Worm (Caenorhabditis elegans) whole organism, L4 larva: ENCODE results near the gene lips-1.

Experiments used
- D1046.2 ChIP-seq: fragments of 200-800 bp; sonication (Bioruptor generic); IDR thresholded peaks from 2 replicates; pipeline ENCODE4 v1.3.6; 2022; ENCODE audit warnings: missing genetic modification characterization, missing compliant biosample characterization
- F49E8.2 ChIP-seq: sonication (generic microtip); optimal IDR thresholded peaks from 2 replicates; lab custom pipeline; 2016; ENCODE audit warnings: missing compliant biosample characterization, mild to moderate bottlenecking, missing genetic modification characterization, borderline replicate concordance
- T26A8.4 ChIP-seq: fragments of 200-800 bp; sonication (Bioruptor generic); IDR thresholded peaks from 2 replicates; pipeline ENCODE4 v1.3.6; 2022; ENCODE audit warnings: missing genetic modification characterization, missing compliant biosample characterization
- Y48G9A.11 ChIP-seq: fragments of 200-800 bp; sonication (Bioruptor generic); IDR thresholded peaks from 2 replicates; pipeline ENCODE4 v1.3.6; 2022; ENCODE audit warnings: missing genetic modification reagents, missing genetic modification characterization, missing compliant biosample characterization
- Y75B8A.6 ChIP-seq: fragments of 200-800 bp; sonication (Bioruptor generic); IDR thresholded peaks from 2 replicates; pipeline ENCODE4 v1.3.6; 2022; ENCODE audit warnings: missing genetic modification reagents, missing genetic modification characterization, missing compliant biosample characterization
- ZK337.2 ChIP-seq: fragments of 200-800 bp; sonication (Bioruptor generic); IDR thresholded peaks from 2 replicates; pipeline ENCODE4 v1.3.6; 2022; ENCODE audit warnings: missing genetic modification reagents, missing genetic modification characterization, missing compliant biosample characterization
- aha-1 ChIP-seq: fragments of 150-350 bp; peaks from one replicate; lab custom pipeline; 2014; ENCODE audit warnings: missing biosample characterization, missing genetic modification characterization
- ama-1 ChIP-seq: fragments of 150-350 bp; optimal IDR thresholded peaks from 2 replicates; lab custom pipeline; 2014; ENCODE audit warnings: inconsistent platforms, mixed read lengths
- arid-1 ChIP-seq: fragments of 200-800 bp; sonication (Bioruptor generic); conservative IDR thresholded peaks from 2 replicates; pipeline ENCODE4 v1.3.6; 2022; ENCODE audit warnings: missing genetic modification reagents, missing genetic modification characterization, missing compliant biosample characterization
- ceh-32 ChIP-seq: sonication (generic microtip); optimal IDR thresholded peaks from 2 replicates; lab custom pipeline; 2016; ENCODE audit warnings: mild to moderate bottlenecking, missing genetic modification characterization, missing compliant biosample characterization; ENCODE audit not compliant: poor library complexity
- ceh-44 ChIP-seq: fragments of 200-800 bp; sonication (Bioruptor generic); IDR thresholded peaks from 2 replicates; pipeline ENCODE4 v1.3.6; 2022; ENCODE audit warnings: missing genetic modification reagents, missing genetic modification characterization, missing compliant biosample characterization
- cey-2 ChIP-seq: sonication (generic microtip); optimal IDR thresholded peaks from 3 replicates; lab custom pipeline; 2017; ENCODE audit warnings: missing genetic modification characterization, mild to moderate bottlenecking, missing compliant biosample characterization, antibody characterized with exemption, borderline replicate concordance; ENCODE audit not compliant: insufficient read depth
- daf-16 ChIP-seq, 3 experiments: sonication (generic microtip); optimal IDR thresholded peaks; 2 replicates each; lab custom pipeline; 2016 to 2017; ENCODE audit warnings: missing genetic modification characterization in 3 of 3, missing genetic modification reagents in 3 of 3, mild to moderate bottlenecking in 2 of 3, missing compliant biosample characterization in 2 of 3, missing biosample characterization in 1 of 3, moderate library complexity in 1 of 3
- dmd-6 ChIP-seq: fragments of 200-800 bp; sonication (Bioruptor generic); IDR thresholded peaks from 2 replicates; pipeline ENCODE4 v1.3.6; 2022; ENCODE audit warnings: missing genetic modification reagents, missing genetic modification characterization, missing compliant biosample characterization
- duxl-1 ChIP-seq: sonication (generic microtip); optimal IDR thresholded peaks from 2 replicates; lab custom pipeline; 2016; ENCODE audit warnings: mild to moderate bottlenecking, missing genetic modification characterization, moderate library complexity, missing compliant biosample characterization; ENCODE audit not compliant: poor library complexity
- dve-1 ChIP-seq: sonication (generic microtip); optimal IDR thresholded peaks from 2 replicates; lab custom pipeline; 2017; ENCODE audit warnings: antibody characterized with exemption, mild to moderate bottlenecking, missing genetic modification characterization, missing compliant biosample characterization; ENCODE audit not compliant: insufficient read depth
- gei-8 ChIP-seq: fragments of 200-800 bp; sonication (Bioruptor generic); optimal IDR thresholded peaks from 2 replicates; lab custom pipeline; 2018; ENCODE audit warnings: mild to moderate bottlenecking, missing genetic modification characterization, missing compliant biosample characterization
- hif-1 ChIP-seq, 2 experiments: sonication (generic microtip); optimal IDR thresholded peaks; 2 replicates each; lab custom pipeline; 2016 to 2017; ENCODE audit warnings: missing compliant biosample characterization in 2 of 2, missing genetic modification characterization in 2 of 2, missing genetic modification reagents in 2 of 2, missing genotype in 2 of 2, mild to moderate bottlenecking in 1 of 2
- hlh-11 ChIP-seq: fragments of 200-800 bp; sonication (Bioruptor generic); optimal IDR thresholded peaks from 2 replicates; lab custom pipeline; 2018; ENCODE audit warnings: mild to moderate bottlenecking, missing genetic modification characterization, missing compliant biosample characterization
- hlh-30 ChIP-seq: sonication (generic microtip); optimal IDR thresholded peaks from 2 replicates; lab custom pipeline; 2017; ENCODE audit warnings: antibody characterized with exemption, mild to moderate bottlenecking, missing genetic modification characterization, missing compliant biosample characterization; ENCODE audit not compliant: insufficient read depth
- hmg-1.1 ChIP-seq: fragments of 200-800 bp; sonication (Bioruptor generic); IDR thresholded peaks from 2 replicates; pipeline ENCODE4 v1.3.6; 2022; ENCODE audit warnings: missing genetic modification reagents, missing genetic modification characterization, missing compliant biosample characterization
- jun-1 ChIP-seq: fragments of 150-350 bp; optimal IDR thresholded peaks from 2 replicates; lab custom pipeline; 2014; ENCODE audit warnings: missing biosample characterization, missing genetic modification reagents, missing genetic modification characterization
- lin-1 ChIP-seq: fragments of 200-800 bp; sonication (Bioruptor generic); IDR thresholded peaks from 2 replicates; pipeline ENCODE4 v1.3.6; 2022; ENCODE audit warnings: missing genetic modification reagents, missing genetic modification characterization, missing compliant biosample characterization
- lin-13 ChIP-seq: fragments of 150-350 bp; optimal IDR thresholded peaks from 2 replicates; lab custom pipeline; 2014; ENCODE audit warnings: missing biosample characterization, missing genetic modification reagents, missing genetic modification characterization
- lsy-2 ChIP-seq, 2 experiments: fragments of 150-350 bp in 1 of 2; sonication (generic microtip) in 1 of 2; optimal IDR thresholded peaks; 2 replicates each; lab custom pipeline; 2014 to 2017; ENCODE audit warnings: missing biosample characterization in 2 of 2, missing genetic modification characterization in 2 of 2
- mdl-1 ChIP-seq, 2 experiments: fragments of 150-350 bp in 1 of 2; sonication (generic microtip) in 1 of 2; optimal IDR thresholded peaks; 2 replicates each; lab custom pipeline; 2014 to 2017; ENCODE audit warnings: missing biosample characterization in 2 of 2, missing genetic modification characterization in 2 of 2
- mdt-29 ChIP-seq: fragments of 200-800 bp; sonication (Bioruptor generic); IDR thresholded peaks from 2 replicates; pipeline ENCODE4 v1.3.6; 2022; ENCODE audit warnings: missing genetic modification reagents, missing genetic modification characterization, missing compliant biosample characterization
- mes-2 ChIP-seq: sonication (generic microtip); optimal IDR thresholded peaks from 2 replicates; lab custom pipeline; 2016; ENCODE audit warnings: missing genotype, mild to moderate bottlenecking, missing genetic modification characterization, missing compliant biosample characterization; ENCODE audit not compliant: poor library complexity, severe bottlenecking
- mxl-3 ChIP-seq: fragments of 200-800 bp; sonication (Bioruptor generic); optimal IDR thresholded peaks from 2 replicates; lab custom pipeline; 2018; ENCODE audit warnings: mild to moderate bottlenecking, missing genetic modification characterization, missing compliant biosample characterization
- nhr-102 ChIP-seq: sonication (generic microtip); optimal IDR thresholded peaks from 2 replicates; lab custom pipeline; 2016; ENCODE audit warnings: mild to moderate bottlenecking, missing genetic modification characterization, moderate library complexity, missing compliant biosample characterization
- nhr-11 ChIP-seq: fragments of 150-350 bp; optimal IDR thresholded peaks from 2 replicates; lab custom pipeline; 2014; ENCODE audit warnings: missing biosample characterization, missing genetic modification characterization
- nhr-28 ChIP-seq: fragments of 150-350 bp; optimal IDR thresholded peaks from 2 replicates; lab custom pipeline; 2014; ENCODE audit warnings: missing biosample characterization, missing genetic modification characterization
- nhr-42 ChIP-seq: fragments of 200-800 bp; sonication (Bioruptor generic); IDR thresholded peaks from 2 replicates; pipeline ENCODE4 v1.3.6; 2022; ENCODE audit warnings: missing genetic modification characterization, missing compliant biosample characterization
- nhr-48 ChIP-seq: sonication (generic microtip); optimal IDR thresholded peaks from 2 replicates; lab custom pipeline; 2016; ENCODE audit warnings: mild to moderate bottlenecking, missing genetic modification characterization, missing compliant biosample characterization
- nhr-77 ChIP-seq: fragments of 150-350 bp; optimal IDR thresholded peaks from 2 replicates; lab custom pipeline; 2014; ENCODE audit warnings: missing biosample characterization, missing genetic modification characterization
- pha-4 ChIP-seq, 2 experiments: fragments of 150-350 bp in 1 of 2; fragments of 200-800 bp in 1 of 2; sonication (Bioruptor generic) in 1 of 2; IDR thresholded peaks in 1 of 2; optimal IDR thresholded peaks in 1 of 2; 2 replicates each; pipeline versions ENCODE4 v1.3.6 to Lab custom; 2014 to 2022; ENCODE audit warnings: missing genetic modification characterization in 2 of 2, missing genetic modification reagents in 2 of 2, missing biosample characterization in 1 of 2, missing compliant biosample characterization in 1 of 2
- php-3 ChIP-seq: fragments of 200-800 bp; sonication (Bioruptor generic); IDR thresholded peaks from 2 replicates; pipeline ENCODE4 v1.3.6; 2022; ENCODE audit warnings: missing genetic modification reagents, missing genetic modification characterization, missing compliant biosample characterization
- pqm-1 ChIP-seq: sonication (generic microtip); optimal IDR thresholded peaks from 2 replicates; lab custom pipeline; 2017; ENCODE audit warnings: missing biosample characterization, missing genetic modification characterization
- saeg-2 ChIP-seq: fragments of 200-800 bp; sonication (Bioruptor generic); IDR thresholded peaks from 2 replicates; pipeline ENCODE4 v1.3.6; 2022; ENCODE audit warnings: missing genetic modification reagents, missing genetic modification characterization, missing compliant biosample characterization
- snpc-4 ChIP-seq: fragments of 150-350 bp; optimal IDR thresholded peaks from 2 replicates; lab custom pipeline; 2014; ENCODE audit warnings: missing biosample characterization, missing genetic modification characterization
- tra-1 ChIP-seq: fragments of 200-800 bp; sonication (Bioruptor generic); IDR thresholded peaks from 2 replicates; pipeline ENCODE4 v1.3.6; 2022; ENCODE audit warnings: missing genetic modification reagents, missing genetic modification characterization, missing compliant biosample characterization
- unc-130 ChIP-seq: sonication (generic microtip); optimal IDR thresholded peaks from 2 replicates; lab custom pipeline; 2016; ENCODE audit warnings: missing genetic modification reagents, missing genetic modification characterization, missing compliant biosample characterization
- zfp-2 ChIP-seq: sonication (generic microtip); optimal IDR thresholded peaks from 2 replicates; lab custom pipeline; 2016; ENCODE audit warnings: mild to moderate bottlenecking, missing genetic modification characterization, missing compliant biosample characterization
- ztf-11 ChIP-seq: fragments of 150-350 bp; optimal IDR thresholded peaks from 2 replicates; lab custom pipeline; 2014; ENCODE audit warnings: missing biosample characterization, missing genetic modification characterization
- ztf-7 ChIP-seq: fragments of 150-350 bp; optimal IDR thresholded peaks from 2 replicates; lab custom pipeline; 2014; ENCODE audit warnings: missing biosample characterization, missing genetic modification characterization

Gene lips-1

DNA sequence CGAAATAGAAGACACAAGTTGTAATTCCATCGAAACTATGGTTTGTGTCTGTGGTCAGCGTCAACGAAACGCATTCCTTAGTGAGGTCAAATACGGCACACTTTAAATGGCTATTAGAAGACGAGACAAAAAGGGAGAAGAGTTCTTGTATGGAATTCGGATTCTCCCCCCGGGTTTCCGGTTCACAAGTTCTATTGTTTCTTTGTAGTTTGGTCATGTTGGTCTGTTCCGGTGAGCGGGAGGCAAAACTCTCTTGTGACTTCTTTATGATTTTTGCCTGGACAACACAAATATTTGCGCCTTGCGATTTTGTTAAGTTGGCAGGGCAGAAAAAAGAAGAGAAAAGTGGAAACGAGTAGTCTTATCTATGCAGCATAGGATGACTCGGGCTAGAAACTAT, 25.3 kb downstream of the lips-1 start:
- TF ChIP-seq duxl-1 (no peak), snpc-4 (tag; lab: Kevin White, UChicago) (no peak), dmd-6 (GFP tag; lab: Robert Waterston, UW) (peak; percentile 36), F49E8.2 (tag; lab: Kevin White, UChicago) (no peak), nhr-11 (tag; lab: Kevin White, UChicago) (peak; percentile 21), nhr-28 (tag; lab: Kevin White, UChicago) (no peak), hlh-30 (tag; lab: Kevin White, UChicago) (peak; percentile 37), Y48G9A.11 (GFP tag; lab: Robert Waterston, UW) (no peak), D1046.2 (GFP tag; lab: Robert Waterston, UW) (no peak), arid-1 (GFP tag; lab: Robert Waterston, UW) (no peak), ceh-44 (GFP tag; lab: Robert Waterston, UW) (no peak), ceh-32 (tag; lab: Kevin White, UChicago) (no peak), tra-1 (0 out of 2 replicates have a peak, but pooled peaks have one; percentile 62), Y75B8A.6 (0 out of 2 replicates have a peak, but pooled peaks have one; percentile 11), ama-1 (lab: Kevin White, UChicago) (peak; percentile 23), aha-1 (tag; lab: Kevin White, UChicago) (peak; percentile 86), lsy-2 (tag; optimal IDR thresholded peaks at IDR 0.05; lab: Kevin White, UChicago) (peak in 1 of 2 experiments; percentile 7), gei-8 (GFP tag; lab: Kevin White, UChicago) (no peak), ztf-7 (tag; lab: Kevin White, UChicago) (no peak), jun-1 (tag; lab: Kevin White, UChicago) (no peak), unc-130 (GFP tag; lab: Kevin White, UChicago) (no peak), pha-4 (GFP tag; IDR thresholded peaks at IDR 0.05; lab: Robert Waterston, UW) (no peak), pha-4 (tag; optimal IDR thresholded peaks at IDR 0.05; lab: Kevin White, UChicago) (no peak), nhr-42 (GFP tag; lab: Robert Waterston, UW) (no peak), cey-2 (tag; lab: Kevin White, UChicago) (no peak), ztf-11 (no peak), mes-2 (tag; lab: Kevin White, UChicago) (peak; percentile 34), T26A8.4 (GFP tag; lab: Robert Waterston, UW) (no peak), lin-13 (no peak), dve-1 (no peak)
- TF ChIP-seq, all 104 proteins: peak for 9

DNA sequence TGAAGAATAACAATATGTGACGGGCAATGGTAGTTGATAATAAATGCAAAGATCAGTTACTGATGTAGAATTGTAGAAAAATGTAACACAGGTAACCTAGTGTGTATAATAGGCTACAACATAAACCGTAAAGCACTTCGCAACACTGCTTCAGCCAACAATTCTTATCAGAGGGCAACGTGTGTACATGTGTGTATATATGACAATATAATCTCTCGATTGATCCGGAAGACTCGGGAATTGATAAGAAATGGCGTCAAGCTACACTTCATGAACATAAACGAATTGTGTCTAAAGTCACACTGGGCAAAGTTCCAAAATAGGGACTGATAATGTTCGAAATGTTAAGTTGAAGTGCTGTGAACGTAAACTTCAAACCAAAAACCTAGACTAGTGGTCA, 25.9 kb downstream of the lips-1 start:
- peak; percentile 16 for TF ChIP-seq mes-2 (tag; lab: Kevin White, UChicago)
- peak; percentile 85 for TF ChIP-seq pqm-1
- no peak for TF ChIP-seq ZK337.2
- TF ChIP-seq hlh-11: peak; percentile 62
- TF ChIP-seq saeg-2 (GFP tag; lab: Robert Waterston, UW): 0 out of 2 replicates have a peak, but pooled peaks have one; percentile 47
- peak; percentile 81 for TF ChIP-seq dve-1
- no peak; the same call in 1 of the 2 replicates for TF ChIP-seq pha-4 (GFP tag; IDR thresholded peaks at IDR 0.05; lab: Robert Waterston, UW)
- TF ChIP-seq pha-4 (tag; optimal IDR thresholded peaks at IDR 0.05; lab: Kevin White, UChicago): no peak
- TF ChIP-seq nhr-77 (tag; lab: Kevin White, UChicago): peak; percentile 13
- no peak for TF ChIP-seq zfp-2
- TF ChIP-seq mdt-29 (GFP tag; lab: Robert Waterston, UW): 0 out of 2 replicates have a peak, but pooled peaks have one; percentile 60
- TF ChIP-seq daf-16 (GFP tag; optimal IDR thresholded peaks at IDR 0.05; lab: Kevin White, UChicago): no peak
- TF ChIP-seq daf-16 (tag; optimal IDR thresholded peaks at IDR 0.05; lab: Kevin White, UChicago): peak; percentile 93
- TF ChIP-seq nhr-48 (tag; lab: Kevin White, UChicago): peak; percentile 9
- TF ChIP-seq nhr-28 (tag; lab: Kevin White, UChicago): peak; percentile 96
- no peak for TF ChIP-seq hmg-1.1 (GFP tag; lab: Robert Waterston, UW)
- TF ChIP-seq mdl-1 (tag; optimal IDR thresholded peaks at IDR 0.05; lab: Kevin White, UChicago): no peak
- TF ChIP-seq hlh-30 (tag; lab: Kevin White, UChicago): peak; percentile 10
- peak; percentile 76 for TF ChIP-seq php-3 (GFP tag; lab: Robert Waterston, UW)
- TF ChIP-seq mxl-3 (GFP tag; lab: Kevin White, UChicago): peak; percentile 26
- TF ChIP-seq dmd-6 (GFP tag; lab: Robert Waterston, UW): peak; percentile 90
- peak; percentile 72 for TF ChIP-seq nhr-102 (tag; lab: Kevin White, UChicago)
- no peak for TF ChIP-seq jun-1 (tag; lab: Kevin White, UChicago)
- peak in 1 of 2 experiments; percentile 47 for TF ChIP-seq hif-1 (tag; optimal IDR thresholded peaks at IDR 0.05; lab: Kevin White, UChicago)
- peak; percentile 76; the same call in 1 of the 2 replicates for TF ChIP-seq lin-1 (GFP tag; lab: Robert Waterston, UW)
